Worm (Caenorhabditis elegans) whole organism, L2 larva: ENCODE measurements around the gene Y54G2A.37.

Source experiments
- F13H6.1 ChIP-seq: sonication (generic microtip); optimal IDR thresholded peaks from 2 replicates; lab custom pipeline; 2016; ENCODE audit warnings: missing genetic modification characterization, missing compliant biosample characterization
- alr-1 ChIP-seq: fragments of 150-350 bp; optimal IDR thresholded peaks from 2 replicates; lab custom pipeline; 2014; ENCODE audit warnings: missing biosample characterization, missing genetic modification characterization
- lin-11 ChIP-seq: fragments of 150-350 bp; sonication (generic microtip); optimal IDR thresholded peaks from 2 replicates; lab custom pipeline; 2014; ENCODE audit warnings: missing biosample characterization, missing genetic modification characterization, inconsistent platforms, mixed read lengths
- lin-39 ChIP-seq: fragments of 150-350 bp; optimal IDR thresholded peaks from 2 replicates; lab custom pipeline; 2014; ENCODE audit warnings: missing biosample characterization, missing genetic modification reagents, missing genetic modification characterization
- nhr-12 ChIP-seq: fragments of 150-350 bp; optimal IDR thresholded peaks from 2 replicates; lab custom pipeline; 2014; ENCODE audit warnings: missing biosample characterization, missing genetic modification characterization
- sem-4 ChIP-seq: fragments of 150-350 bp; optimal IDR thresholded peaks from 2 replicates; lab custom pipeline; 2014; ENCODE audit warnings: missing biosample characterization, missing genetic modification reagents, missing genetic modification characterization
- skn-1 ChIP-seq: sonication (generic microtip); optimal IDR thresholded peaks from 2 replicates; lab custom pipeline; 2017; ENCODE audit warnings: missing biosample characterization, missing genetic modification characterization
- sma-3 ChIP-seq: sonication (generic microtip); optimal IDR thresholded peaks from 2 replicates; lab custom pipeline; 2016; ENCODE audit warnings: missing genetic modification reagents, missing genetic modification characterization, missing compliant biosample characterization
- snpc-4 ChIP-seq: fragments of 150-350 bp; optimal IDR thresholded peaks from 2 replicates; lab custom pipeline; 2014; ENCODE audit warnings: missing biosample characterization, missing genetic modification characterization
- ztf-11 ChIP-seq: sonication (generic microtip); optimal IDR thresholded peaks from 2 replicates; lab custom pipeline; 2017; ENCODE audit warnings: missing biosample characterization, missing genetic modification characterization

DNA sequence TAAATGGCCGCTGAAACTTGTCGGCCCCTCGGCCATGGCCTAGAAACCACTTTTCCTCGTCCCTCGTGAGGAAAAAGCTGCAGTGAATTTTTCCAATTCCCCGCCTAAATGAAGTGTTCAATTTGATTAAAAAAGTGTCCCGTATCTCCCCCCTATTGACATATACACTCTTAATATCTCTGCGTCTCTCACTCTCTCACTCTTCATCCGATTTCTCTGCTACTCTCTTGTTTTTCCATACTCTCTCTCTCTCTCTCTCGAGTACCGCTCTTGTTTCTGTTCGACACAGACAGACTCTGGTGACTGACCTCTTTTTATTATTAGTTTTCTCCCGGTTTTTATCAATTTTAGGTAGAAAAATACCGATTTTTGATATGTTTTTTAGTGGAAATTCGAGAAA, 35.5 kb upstream of the Y54G2A.37 start:
- TF ChIP-seq snpc-4 (tag; lab: Kevin White, UChicago) (no peak), F13H6.1 (peak; percentile 31), sma-3 (GFP tag; lab: Kevin White, UChicago) (peak; percentile 28), nhr-12 (no peak), alr-1 (tag; lab: Kevin White, UChicago) (no peak), sem-4 (tag; lab: Kevin White, UChicago) (no peak), lin-11 (tag; lab: Kevin White, UChicago) (no peak), lin-39 (tag; lab: Kevin White, UChicago) (no peak), ztf-11 (tag; lab: Kevin White, UChicago) (no peak), skn-1 (tag; lab: Kevin White, UChicago) (no peak)
